Worm (Caenorhabditis elegans) whole organism, young adult: ENCODE measurements around the gene Y22D7AL.6.

Experiments used
- B0019.2 ChIP-seq: fragments of 200-800 bp; sonication (Bioruptor generic); conservative IDR thresholded peaks from 2 replicates; pipeline ENCODE4 v1.3.6; 2022; ENCODE audit warnings: missing genetic modification reagents, missing genetic modification characterization, missing compliant biosample characterization
- B0035.1 ChIP-seq: sonication (generic microtip); optimal IDR thresholded peaks from 2 replicates; lab custom pipeline; 2016; ENCODE audit warnings: missing genetic modification characterization, mild to moderate bottlenecking, missing compliant biosample characterization, missing genotype, missing genetic modification reagents
- B0336.3 ChIP-seq: fragments of 200-800 bp; sonication (Bioruptor generic); IDR thresholded peaks from 2 replicates; pipeline ENCODE4 v1.3.6; 2022; ENCODE audit warnings: missing genetic modification characterization, missing compliant biosample characterization
- C17E4.6 ChIP-seq: fragments of 200-800 bp; sonication (Bioruptor generic); IDR thresholded peaks from 2 replicates; pipeline ENCODE4 v1.3.6; 2022; ENCODE audit warnings: missing genetic modification reagents, missing genetic modification characterization, missing compliant biosample characterization
- F10E7.11 ChIP-seq: sonication (generic microtip); optimal IDR thresholded peaks from 2 replicates; lab custom pipeline; 2017; ENCODE audit warnings: mild to moderate bottlenecking, missing genetic modification characterization, moderate library complexity, missing compliant biosample characterization
- F33H1.4 ChIP-seq: fragments of 200-800 bp; sonication (Bioruptor generic); IDR thresholded peaks from 2 replicates; pipeline ENCODE4 v1.3.6; 2022; ENCODE audit warnings: missing genetic modification reagents, missing genetic modification characterization, missing compliant biosample characterization
- F52B5.7 ChIP-seq: sonication (generic microtip); optimal IDR thresholded peaks from 2 replicates; lab custom pipeline; 2016; ENCODE audit warnings: mild to moderate bottlenecking, missing genetic modification characterization, missing compliant biosample characterization
- K11D2.4 ChIP-seq: fragments of 200-800 bp; sonication (Bioruptor generic); IDR thresholded peaks from 2 replicates; pipeline ENCODE4 v1.3.6; 2022; ENCODE audit warnings: missing genetic modification reagents, missing genetic modification characterization, missing compliant biosample characterization
- T07F8.4 ChIP-seq: sonication (generic microtip); optimal IDR thresholded peaks from 2 replicates; lab custom pipeline; 2016; ENCODE audit warnings: mild to moderate bottlenecking, missing genetic modification characterization, moderate library complexity, missing compliant biosample characterization
- Y53G8AR.9 ChIP-seq: fragments of 200-800 bp; sonication (Bioruptor generic); conservative IDR thresholded peaks from 2 replicates; pipeline ENCODE4 v1.3.6; 2022; ENCODE audit warnings: missing genetic modification reagents, missing genetic modification characterization, missing compliant biosample characterization
- aptf-2 ChIP-seq: fragments of 200-800 bp; sonication (Bioruptor generic); conservative IDR thresholded peaks from 2 replicates; pipeline ENCODE4 v1.3.6; 2022; ENCODE audit warnings: missing genetic modification reagents, missing genetic modification characterization, missing compliant biosample characterization
- attf-6 ChIP-seq: fragments of 200-800 bp; sonication (Bioruptor generic); IDR thresholded peaks from 2 replicates; pipeline ENCODE4 v1.3.6; 2022; ENCODE audit warnings: missing genetic modification reagents, missing genetic modification characterization, missing compliant biosample characterization
- bed-2 ChIP-seq: fragments of 200-800 bp; sonication (Bioruptor generic); IDR thresholded peaks from 2 replicates; pipeline ENCODE4 v1.3.6; 2022; ENCODE audit warnings: missing genetic modification reagents, missing genetic modification characterization, missing compliant biosample characterization
- ccch-3 ChIP-seq: fragments of 200-800 bp; sonication (Bioruptor generic); optimal IDR thresholded peaks from 2 replicates; lab custom pipeline; 2018; ENCODE audit warnings: mild to moderate bottlenecking, missing genetic modification characterization, missing compliant biosample characterization
- ceh-100 ChIP-seq: fragments of 200-800 bp; sonication (Bioruptor generic); IDR thresholded peaks from 2 replicates; pipeline ENCODE4 v1.3.6; 2022; ENCODE audit warnings: missing genetic modification reagents, missing genetic modification characterization, missing compliant biosample characterization
- ceh-27 ChIP-seq: fragments of 200-800 bp; sonication (Bioruptor generic); optimal IDR thresholded peaks from 2 replicates; lab custom pipeline; 2018; ENCODE audit warnings: mild to moderate bottlenecking, missing genetic modification characterization, moderate library complexity, missing compliant biosample characterization
- ceh-40 ChIP-seq: fragments of 200-800 bp; sonication (Bioruptor generic); IDR thresholded peaks from 2 replicates; pipeline ENCODE4 v1.3.6; 2022; ENCODE audit warnings: missing genetic modification characterization, missing compliant biosample characterization
- ceh-91 ChIP-seq: fragments of 200-800 bp; sonication (Bioruptor generic); IDR thresholded peaks from 2 replicates; pipeline ENCODE4 v1.3.6; 2022; ENCODE audit warnings: missing genetic modification reagents, missing genetic modification characterization, missing compliant biosample characterization
- dpff-1 ChIP-seq: sonication (generic microtip); optimal IDR thresholded peaks from 2 replicates; lab custom pipeline; 2017; ENCODE audit warnings: mild to moderate bottlenecking, missing genetic modification characterization, missing compliant biosample characterization
- dpl-1 ChIP-seq: fragments of 150-350 bp; optimal IDR thresholded peaks from 2 replicates; lab custom pipeline; 2014; ENCODE audit warnings: missing biosample characterization, missing genetic modification reagents, missing genetic modification characterization
- efl-1 ChIP-seq: fragments of 150-350 bp; optimal IDR thresholded peaks from 2 replicates; lab custom pipeline; 2014; ENCODE audit warnings: missing biosample characterization, missing genetic modification reagents, missing genetic modification characterization
- egrh-3 ChIP-seq: fragments of 200-800 bp; sonication (Bioruptor generic); IDR thresholded peaks from 2 replicates; pipeline ENCODE4 v1.3.6; 2022; ENCODE audit warnings: missing genetic modification reagents, missing genetic modification characterization, missing compliant biosample characterization
- fkh-3 ChIP-seq: sonication (generic microtip); optimal IDR thresholded peaks from 2 replicates; lab custom pipeline; 2016; ENCODE audit warnings: mild to moderate bottlenecking, missing genetic modification characterization, missing compliant biosample characterization
- hlh-12 ChIP-seq: sonication (generic microtip); optimal IDR thresholded peaks from 2 replicates; lab custom pipeline; 2016; ENCODE audit warnings: missing genetic modification characterization, missing compliant biosample characterization
- let-526 ChIP-seq: fragments of 200-800 bp; sonication (Bioruptor generic); IDR thresholded peaks from 2 replicates; pipeline ENCODE4 v1.3.6; 2022; ENCODE audit warnings: missing genetic modification reagents, missing genetic modification characterization, missing compliant biosample characterization
- lir-1 ChIP-seq: fragments of 200-800 bp; sonication (Bioruptor generic); conservative IDR thresholded peaks from 2 replicates; pipeline ENCODE4 v1.3.6; 2022; ENCODE audit warnings: missing genetic modification reagents, missing genetic modification characterization, missing compliant biosample characterization
- lsl-1 ChIP-seq: fragments of 200-800 bp; sonication (Bioruptor generic); optimal IDR thresholded peaks from 2 replicates; lab custom pipeline; 2018; ENCODE audit warnings: mild to moderate bottlenecking, missing genetic modification characterization, moderate library complexity, missing compliant biosample characterization
- madf-8 ChIP-seq: fragments of 200-800 bp; sonication (Bioruptor generic); conservative IDR thresholded peaks from 2 replicates; pipeline ENCODE4 v1.3.6; 2022; ENCODE audit warnings: missing genetic modification reagents, missing genetic modification characterization, missing compliant biosample characterization
- mel-28 ChIP-seq: sonication (generic microtip); optimal IDR thresholded peaks from 2 replicates; lab custom pipeline; 2016; ENCODE audit warnings: borderline replicate concordance, mild to moderate bottlenecking, missing genetic modification characterization, missing compliant biosample characterization
- mes-4 ChIP-seq: sonication (generic microtip); optimal IDR thresholded peaks from 2 replicates; lab custom pipeline; 2016; ENCODE audit warnings: missing genotype, missing genetic modification characterization, missing compliant biosample characterization
- nfya-2 ChIP-seq: fragments of 200-800 bp; sonication (Bioruptor generic); IDR thresholded peaks from 2 replicates; pipeline ENCODE4 v1.3.6; 2022; ENCODE audit warnings: missing genetic modification reagents, missing genetic modification characterization, missing compliant biosample characterization
- nhr-120 ChIP-seq: fragments of 200-800 bp; sonication (Bioruptor generic); IDR thresholded peaks from 2 replicates; pipeline ENCODE4 v1.3.6; 2022; ENCODE audit warnings: missing genetic modification characterization, missing compliant biosample characterization
- nhr-179 ChIP-seq: sonication (generic microtip); optimal IDR thresholded peaks from 2 replicates; lab custom pipeline; 2016; ENCODE audit warnings: mild to moderate bottlenecking, missing genetic modification characterization, missing compliant biosample characterization
- sdz-38 ChIP-seq: sonication (generic microtip); optimal IDR thresholded peaks from 2 replicates; lab custom pipeline; 2016; ENCODE audit warnings: missing genotype, missing genetic modification characterization, missing compliant biosample characterization
- snpc-1.1 ChIP-seq: sonication (generic microtip); optimal IDR thresholded peaks from 2 replicates; lab custom pipeline; 2017; ENCODE audit warnings: missing genetic modification characterization, mild to moderate bottlenecking, missing compliant biosample characterization, antibody characterized with exemption, moderate library complexity, missing genotype, missing genetic modification reagents; ENCODE audit not compliant: insufficient read depth
- snpc-3.4 ChIP-seq: sonication (generic microtip); optimal IDR thresholded peaks from 2 replicates; lab custom pipeline; 2017; ENCODE audit warnings: missing genetic modification characterization, mild to moderate bottlenecking, missing compliant biosample characterization, antibody characterized with exemption, moderate library complexity, missing genotype, missing genetic modification reagents
- snpc-4 ChIP-seq, 5 experiments: fragments of 150-350 bp in 1 of 5; sonication (generic microtip) in 4 of 5; optimal IDR thresholded peaks; 2 replicates each; lab custom pipeline; 2014 to 2018; ENCODE audit warnings: missing genetic modification characterization in 5 of 5, missing biosample characterization in 3 of 5, antibody characterized with exemption in 2 of 5, mild to moderate bottlenecking in 2 of 5, missing compliant biosample characterization in 2 of 5, missing genotype in 2 of 5, moderate library complexity in 2 of 5, missing genetic modification reagents in 1 of 5
- somi-1 ChIP-seq: fragments of 200-800 bp; sonication (Bioruptor generic); optimal IDR thresholded peaks from 2 replicates; lab custom pipeline; 2018; ENCODE audit warnings: mild to moderate bottlenecking, missing genetic modification characterization, missing compliant biosample characterization
- tbx-9 ChIP-seq: sonication (generic microtip); optimal IDR thresholded peaks from 2 replicates; lab custom pipeline; 2016; ENCODE audit warnings: borderline replicate concordance, missing genetic modification characterization, inconsistent platforms, missing compliant biosample characterization
- unc-62 ChIP-seq: fragments of 150-350 bp; optimal IDR thresholded peaks from 2 replicates; lab custom pipeline; 2014; ENCODE audit warnings: missing biosample characterization, missing genetic modification reagents, missing genetic modification characterization
- zfh-2 ChIP-seq: fragments of 200-800 bp; sonication (Bioruptor generic); conservative IDR thresholded peaks from 2 replicates; pipeline ENCODE4 v1.3.6; 2022; ENCODE audit warnings: missing genetic modification reagents, missing genetic modification characterization, missing compliant biosample characterization
- zim-3 ChIP-seq: sonication (generic microtip); optimal IDR thresholded peaks from 2 replicates; lab custom pipeline; 2017; ENCODE audit warnings: mild to moderate bottlenecking, missing genetic modification characterization, moderate library complexity, missing compliant biosample characterization
- ztf-25 ChIP-seq: fragments of 200-800 bp; sonication (Bioruptor generic); IDR thresholded peaks from 2 replicates; pipeline ENCODE4 v1.3.6; 2022; ENCODE audit warnings: missing genetic modification reagents, missing genetic modification characterization, missing compliant biosample characterization
- ztf-26 ChIP-seq: sonication (generic microtip); optimal IDR thresholded peaks from 2 replicates; lab custom pipeline; 2017; ENCODE audit warnings: missing genetic modification characterization, missing compliant biosample characterization
- ztf-28 ChIP-seq: fragments of 200-800 bp; sonication (Bioruptor generic); IDR thresholded peaks from 2 replicates; pipeline ENCODE4 v1.3.6; 2022; ENCODE audit warnings: missing genetic modification reagents, missing genetic modification characterization, missing compliant biosample characterization
- ztf-3 ChIP-seq: fragments of 200-800 bp; sonication (Bioruptor generic); optimal IDR thresholded peaks from 2 replicates; lab custom pipeline; 2018; ENCODE audit warnings: mild to moderate bottlenecking, missing genetic modification characterization, missing compliant biosample characterization

Y22D7AL.6 gene

DNA sequence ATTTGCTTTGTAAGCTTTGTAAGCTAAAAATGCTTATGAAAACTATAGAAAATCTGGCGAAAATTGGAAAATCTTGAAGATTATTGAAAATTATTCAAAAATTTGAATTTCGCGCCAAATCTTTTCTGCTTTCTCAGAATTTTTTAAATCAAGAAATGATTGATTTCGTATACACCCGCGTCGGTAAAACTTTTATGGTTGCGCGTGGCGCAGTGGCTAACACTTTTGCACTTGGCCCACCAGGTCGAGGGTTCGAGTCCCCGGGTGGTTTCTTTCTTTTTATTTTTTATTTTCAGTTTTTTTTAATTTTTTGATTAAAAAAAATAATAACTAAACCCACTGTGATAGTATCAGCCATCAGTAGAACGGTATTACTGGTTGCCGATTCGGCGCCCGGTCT is 5.8 kb upstream of the Y22D7AL.6 start (continued):
- no peak for TF ChIP-seq madf-8 (GFP tag; lab: Robert Waterston, UW)
- TF ChIP-seq ztf-25 (GFP tag; lab: Robert Waterston, UW) = 0 out of 2 replicates have a peak, but pooled peaks have one; percentile 66
- peak; percentile 48 for TF ChIP-seq lsl-1 (GFP tag; lab: Kevin White, UChicago)
- TF ChIP-seq sdz-38 = no peak
- TF ChIP-seq snpc-4 (GFP tag; optimal IDR thresholded peaks at IDR 0.05; lab: Kevin White, UChicago) = no peak
- no peak for TF ChIP-seq snpc-4 (tag; optimal IDR thresholded peaks at IDR 0.05; lab: Kevin White, UChicago)
- no peak for TF ChIP-seq ceh-27 (GFP tag; lab: Kevin White, UChicago)

DNA sequence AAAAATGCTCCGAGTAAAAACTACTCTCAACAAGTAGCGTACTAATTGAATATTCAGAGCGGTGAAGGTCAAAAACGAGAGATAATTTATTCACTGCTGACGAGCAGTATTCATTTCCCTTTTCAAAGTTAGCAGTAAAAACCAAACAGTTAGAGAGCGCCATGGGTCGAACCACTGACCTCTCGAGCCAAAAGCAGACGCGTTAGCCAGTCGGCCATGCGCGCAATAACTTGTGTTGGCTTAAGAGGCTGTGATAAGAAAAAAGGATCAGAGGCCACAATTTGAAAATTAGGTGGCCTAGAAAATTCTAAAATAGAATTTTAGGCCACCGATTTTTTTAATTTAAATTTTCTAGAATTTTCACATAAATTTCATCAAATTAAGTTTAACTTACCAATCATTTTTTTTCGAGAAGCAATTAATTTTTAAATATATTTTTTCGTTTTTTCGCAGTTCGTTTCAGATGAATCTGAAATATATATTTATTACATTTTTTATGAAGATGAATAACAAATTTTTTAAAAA is 4.0 kb upstream of the Y22D7AL.6 start, which contains the start of gene sms-3:
Gene sms-3 (minus strand): TSS at position 475 of the 525 bp plus-strand sequence.
- peak; percentile 33 for TF ChIP-seq ztf-26 (tag; lab: Kevin White, UChicago)
- TF ChIP-seq K11D2.4 (GFP tag; lab: Robert Waterston, UW) = no peak
- no peak for TF ChIP-seq ceh-100 (GFP tag; lab: Robert Waterston, UW)
- TF ChIP-seq somi-1 (GFP tag; lab: Kevin White, UChicago) = peak; percentile 3
- no peak for TF ChIP-seq nfya-2 (GFP tag; lab: Robert Waterston, UW)
- TF ChIP-seq let-526 (GFP tag; lab: Robert Waterston, UW) = no peak
- TF ChIP-seq tbx-9 = no peak
- peak; percentile 63 for TF ChIP-seq hlh-12
- TF ChIP-seq madf-8 (GFP tag; lab: Robert Waterston, UW) = no peak
- TF ChIP-seq snpc-1.1 = no peak
- no peak for TF ChIP-seq Y53G8AR.9 (GFP tag; lab: Robert Waterston, UW)
- TF ChIP-seq mel-28 (tag; lab: Kevin White, UChicago) = no peak
- TF ChIP-seq B0336.3 (GFP tag; lab: Robert Waterston, UW) = 0 out of 2 replicates have a peak, but pooled peaks have one; percentile 17
- peak; percentile 16; the same call in 1 of the 2 replicates for TF ChIP-seq lir-1 (GFP tag; lab: Robert Waterston, UW)
- no peak for TF ChIP-seq F10E7.11 (tag; lab: Kevin White, UChicago)
- peak; percentile 0 for TF ChIP-seq ceh-27 (GFP tag; lab: Kevin White, UChicago)
- TF ChIP-seq C17E4.6 = no peak
- TF ChIP-seq F52B5.7 (tag; lab: Kevin White, UChicago) = peak; percentile 61
- no peak for TF ChIP-seq unc-62 (GFP tag; lab: Kevin White, UChicago)
- peak; percentile 24 for TF ChIP-seq B0035.1 (tag; lab: Kevin White, UChicago)
- peak; percentile 31; the same call in 1 of the 2 replicates for TF ChIP-seq ceh-91 (GFP tag; lab: Robert Waterston, UW)
- TF ChIP-seq zim-3 (tag; lab: Kevin White, UChicago) = peak; percentile 13
- no peak for TF ChIP-seq nhr-179 (tag; lab: Kevin White, UChicago)
- peak; percentile 78 for TF ChIP-seq B0019.2
- no peak for TF ChIP-seq bed-2 (GFP tag; lab: Robert Waterston, UW)
- TF ChIP-seq fkh-3 (tag; lab: Kevin White, UChicago) = peak; percentile 30
- no peak for TF ChIP-seq ztf-3
- TF ChIP-seq efl-1 (GFP tag; lab: Kevin White, UChicago) = no peak
- no peak for TF ChIP-seq dpl-1
- TF ChIP-seq aptf-2 (GFP tag; lab: Robert Waterston, UW) = no peak
- TF ChIP-seq dpff-1 (tag; lab: Kevin White, UChicago) = no peak
- TF ChIP-seq zfh-2 (GFP tag; lab: Robert Waterston, UW) = no peak
- no peak for TF ChIP-seq egrh-3
- no peak for TF ChIP-seq nhr-120 (GFP tag; lab: Robert Waterston, UW)
- TF ChIP-seq ccch-3 (GFP tag; lab: Kevin White, UChicago) = no peak
- no peak for TF ChIP-seq F33H1.4 (GFP tag; lab: Robert Waterston, UW)
- no peak for TF ChIP-seq attf-6
- TF ChIP-seq mes-4 (tag; lab: Kevin White, UChicago) = peak; percentile 57
- TF ChIP-seq snpc-3.4 (tag; lab: Kevin White, UChicago) = peak; percentile 68
- TF ChIP-seq ztf-28 (GFP tag; lab: Robert Waterston, UW) = no peak
- peak; percentile 29 for TF ChIP-seq T07F8.4
- TF ChIP-seq ceh-40 = peak; percentile 39; the same call in 1 of the 2 replicates
